Fruit fly (Drosophila melanogaster) whole organism: ENCODE measurements around the gene Faf2.

Experiments used
- CG8478 ChIP-seq: fragments of >200 bp; optimal IDR thresholded peaks from 2 replicates; lab custom pipeline; 2018; ENCODE audit warnings: inconsistent platforms
- Dll ChIP-seq: fragments of >200 bp; optimal IDR thresholded peaks from 2 replicates; lab custom pipeline; 2017
- EcR ChIP-seq, 2 experiments: fragments of >200 bp; optimal IDR thresholded peaks; 2 replicates each; lab custom pipeline; 2017; ENCODE audit warnings: missing biosample characterization in 2 of 2, missing genetic modification characterization in 2 of 2, missing genetic modification reagents in 2 of 2
- pan ChIP-seq: fragments of >200 bp; optimal IDR thresholded peaks from 2 replicates; lab custom pipeline; 2017
- psq ChIP-seq: fragments of >200 bp; optimal IDR thresholded peaks from 2 replicates; lab custom pipeline; 2017
- usp ChIP-seq: fragments of >200 bp; optimal IDR thresholded peaks from 2 replicates; lab custom pipeline; 2017; ENCODE audit warnings: missing biosample characterization, missing genetic modification characterization, mixed read lengths

Gene Faf2

DNA sequence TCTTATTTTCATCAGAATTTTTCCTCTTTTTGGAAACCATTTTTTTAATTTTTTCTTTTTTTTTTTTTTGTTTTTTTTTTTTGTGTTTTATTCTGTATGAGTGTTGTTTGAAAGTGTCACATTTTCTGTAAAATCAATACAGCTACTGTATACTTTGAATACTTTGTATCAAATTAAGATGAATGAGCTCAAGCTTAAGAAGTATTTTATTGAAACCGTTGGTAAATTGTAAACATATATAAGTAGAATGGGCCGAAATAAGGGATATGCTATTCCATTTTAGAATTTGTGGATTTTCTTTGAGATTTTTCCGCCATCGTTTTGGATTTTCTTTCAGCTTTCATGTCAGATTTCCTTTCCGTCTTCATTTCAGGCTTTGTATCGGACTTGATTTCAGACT, 33.5 kb downstream of the Faf2 start, which contains the start of gene Mst36Fb:
Mst36Fb (minus strand) TSS at position 101 of the 400 bp plus-strand sequence.
- TF ChIP-seq CG8478 (no peak), Dll (no peak), psq (lab: Kevin White, UChicago) (no peak), EcR (GFP tag; optimal IDR thresholded peaks at IDR 0.05; lab: Kevin White, UChicago) (no peak), pan (no peak), usp (GFP tag; lab: Kevin White, UChicago) (no peak)

dm6 chr2L:18673185-18673584, 35.3 kb downstream of the Faf2 start, which contains the start of gene CG43339:
CG43339 (minus strand) TSS chr2L:18673285.
- no peak for TF ChIP-seq pan
- no peak for TF ChIP-seq EcR (GFP tag; optimal IDR thresholded peaks at IDR 0.05; lab: Kevin White, UChicago)
- no peak for TF ChIP-seq usp (GFP tag; lab: Kevin White, UChicago)
- no peak for TF ChIP-seq CG8478
- TF ChIP-seq psq (lab: Kevin White, UChicago) = no peak
- no peak for TF ChIP-seq Dll

DNA sequence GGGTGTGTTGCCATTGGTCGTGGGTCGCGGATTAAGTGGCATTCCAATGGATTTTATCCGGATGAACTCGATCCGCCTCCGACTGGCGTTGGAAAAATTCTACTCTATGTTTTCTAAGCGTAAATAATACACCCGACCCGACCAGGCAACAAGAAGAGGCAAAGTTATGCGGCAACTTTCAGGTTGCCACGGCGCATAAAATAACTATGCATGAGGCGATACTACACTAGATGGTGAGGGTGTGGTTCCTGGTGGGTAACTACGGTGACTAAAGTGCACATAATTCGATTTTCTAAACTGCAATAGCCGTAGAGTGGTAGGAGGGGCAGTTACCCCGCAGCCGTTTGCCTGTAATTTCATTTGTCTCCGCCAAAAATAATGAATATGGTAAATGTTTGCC, 37.3 kb downstream of the Faf2 start, which contains the start of gene CG43338:
CG43338 (minus strand) TSS at position 101 of the 400 bp plus-strand sequence.
- TF ChIP-seq CG8478 (no peak), pan (no peak), Dll (no peak), EcR (GFP tag; optimal IDR thresholded peaks at IDR 0.05; lab: Kevin White, UChicago) (no peak), usp (GFP tag; lab: Kevin White, UChicago) (no peak), psq (lab: Kevin White, UChicago) (no peak)

dm6 chr2L:18665952-18666606, 42.4 kb downstream of the Faf2 start:
- TF ChIP-seq pan (peak; percentile 26), psq (lab: Kevin White, UChicago) (no peak)

DNA sequence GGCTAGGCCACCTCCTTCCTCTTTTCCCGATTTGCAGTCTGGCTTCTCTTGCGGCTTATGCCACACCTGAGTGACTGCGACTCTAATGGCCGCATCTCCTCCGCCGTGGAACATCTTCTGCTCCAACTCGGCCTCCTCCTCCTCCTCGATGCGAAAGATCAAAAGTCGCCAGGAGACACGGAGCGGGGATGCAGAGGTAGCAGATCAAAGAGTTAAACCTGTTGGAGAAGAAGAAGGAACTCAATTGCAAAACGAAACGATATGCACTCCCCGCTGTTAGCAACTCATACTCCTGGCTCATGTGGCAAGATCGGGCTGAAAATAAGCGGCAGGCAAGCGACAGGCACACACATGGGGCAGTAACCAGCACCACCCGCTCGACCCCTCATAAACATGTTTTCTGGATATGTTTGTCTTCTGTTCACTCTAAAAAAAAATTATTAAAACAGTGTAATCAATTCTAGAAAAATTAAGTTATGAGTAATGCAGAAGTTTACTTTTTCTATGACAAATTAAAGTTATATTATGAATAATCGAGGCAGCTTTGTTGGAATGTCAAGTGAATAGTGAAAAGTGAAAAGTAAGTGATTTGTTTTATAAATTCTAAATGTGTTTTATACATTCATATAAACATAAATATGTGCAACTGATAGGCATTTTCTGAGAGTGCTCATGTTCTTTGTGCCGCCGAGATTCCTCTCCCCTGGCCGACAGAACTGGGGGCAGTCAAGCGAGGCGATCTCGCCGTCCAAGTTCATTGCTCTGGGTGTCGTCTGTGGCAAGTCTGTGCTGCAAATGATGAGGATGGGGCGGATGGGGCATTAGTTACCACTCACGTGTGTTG, 43.6 kb downstream of the Faf2 start:
- TF ChIP-seq psq (lab: Kevin White, UChicago) (no peak), Dll (no peak), pan (no peak), CG8478 (no peak), EcR (GFP tag; optimal IDR thresholded peaks at IDR 0.05; lab: Kevin White, UChicago) (peak in 1 of 2 experiments; percentile 82)

- TF ChIP-seq usp (GFP tag; lab: Kevin White, UChicago) (no peak), Dll (no peak), EcR (GFP tag; optimal IDR thresholded peaks at IDR 0.05; lab: Kevin White, UChicago) (no peak), psq (lab: Kevin White, UChicago) (no peak), CG8478 (no peak), pan (no peak)
Observed at dm6 chr2L:18663395-18663794, 45.1 kb downstream of the Faf2 start.

DNA sequence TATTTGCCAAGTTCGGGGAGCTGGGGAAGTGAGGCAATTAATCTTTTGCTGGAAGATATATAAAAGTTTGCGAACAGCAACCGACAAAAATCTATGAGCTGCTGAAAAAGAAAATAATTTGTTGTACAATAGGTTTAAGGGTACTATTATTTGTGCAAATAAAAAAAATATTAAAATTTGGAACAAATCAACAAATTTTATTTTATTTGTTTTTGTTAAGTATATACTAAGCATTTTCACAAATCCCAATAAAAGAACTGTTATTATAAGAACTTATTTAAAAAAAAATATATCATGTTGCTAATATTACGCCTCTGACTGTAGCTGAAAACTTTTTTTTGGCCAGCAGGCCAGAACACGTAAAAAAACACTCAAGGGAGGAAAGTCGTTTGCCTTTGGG, 50.4 kb downstream of the Faf2 start:
- TF ChIP-seq Dll (no peak), pan (no peak), EcR (GFP tag; optimal IDR thresholded peaks at IDR 0.05; lab: Kevin White, UChicago) (no peak), CG8478 (no peak), psq (lab: Kevin White, UChicago) (no peak), usp (GFP tag; lab: Kevin White, UChicago) (no peak)

- no peak for TF ChIP-seq EcR (GFP tag; optimal IDR thresholded peaks at IDR 0.05; lab: Kevin White, UChicago)
- no peak for TF ChIP-seq Dll
- TF ChIP-seq usp (GFP tag; lab: Kevin White, UChicago) = no peak
- no peak for TF ChIP-seq psq (lab: Kevin White, UChicago)
- no peak for TF ChIP-seq CG8478
- TF ChIP-seq pan = no peak
Observed at dm6 chr2L:18656691-18657237, 51.7 kb downstream of the Faf2 start.
